Fruit fly (Drosophila melanogaster) whole organism, wandering third instar larva: ENCODE results near the gene Tom20.

Source experiments
- CG32264 ChIP-seq: fragments of 200-800 bp; sonication (Bioruptor generic); optimal IDR thresholded peaks from 2 replicates; lab custom pipeline; 2016; ENCODE audit warnings: missing biosample characterization, missing genetic modification characterization
- CG9705 ChIP-seq: fragments of 200-800 bp; sonication (Bioruptor generic); optimal IDR thresholded peaks from 2 replicates; lab custom pipeline; 2018; ENCODE audit warnings: missing biosample characterization, mild to moderate bottlenecking, missing genetic modification characterization
- CrebA ChIP-seq: fragments of 200-800 bp; sonication (Bioruptor generic); optimal IDR thresholded peaks from 2 replicates; lab custom pipeline; 2016; ENCODE audit warnings: missing biosample characterization, mild to moderate bottlenecking, missing genetic modification characterization, borderline replicate concordance
- Dfd ChIP-seq: fragments of >200 bp; optimal IDR thresholded peaks from 2 replicates; lab custom pipeline; 2017; ENCODE audit warnings: missing biosample characterization, missing genetic modification characterization
- Hnf4 ChIP-seq: fragments of 200-800 bp; sonication (Bioruptor generic); optimal IDR thresholded peaks from 2 replicates; lab custom pipeline; 2016; ENCODE audit warnings: missing biosample characterization, mild to moderate bottlenecking, missing genetic modification characterization
- Hr78 ChIP-seq: fragments of >200 bp; optimal IDR thresholded peaks from 2 replicates; lab custom pipeline; 2017; ENCODE audit warnings: missing biosample characterization, missing genetic modification characterization
- Myc ChIP-seq: fragments of >200 bp; optimal IDR thresholded peaks from 2 replicates; lab custom pipeline; 2017
- OdsH ChIP-seq: fragments of 200-800 bp; sonication (Bioruptor generic); optimal IDR thresholded peaks from 2 replicates; lab custom pipeline; 2016; ENCODE audit warnings: missing biosample characterization, mild to moderate bottlenecking, missing genetic modification characterization
- Vsx2 ChIP-seq: fragments of 200-300, 225-300 bp; sonication (Bioruptor generic); optimal IDR thresholded peaks from 2 replicates; lab custom pipeline; 2018; ENCODE audit warnings: missing biosample characterization, missing genetic modification characterization; ENCODE audit not compliant: partially characterized antibody
- br ChIP-seq: fragments of 200-800 bp; sonication (Bioruptor generic); optimal IDR thresholded peaks from 2 replicates; lab custom pipeline; 2016; ENCODE audit warnings: missing biosample characterization, missing genetic modification characterization
- dsf ChIP-seq: sonication (Bioruptor generic); optimal IDR thresholded peaks from 2 replicates; lab custom pipeline; 2016; ENCODE audit warnings: missing biosample characterization, missing genetic modification characterization, borderline replicate concordance
- fru ChIP-seq: fragments of 200-800 bp; sonication (Bioruptor generic); optimal IDR thresholded peaks from 3 replicates; lab custom pipeline; 2016; ENCODE audit warnings: missing biosample characterization, mild to moderate bottlenecking, missing genetic modification characterization
- h ChIP-seq: fragments of 200-800 bp; sonication (Bioruptor generic); optimal IDR thresholded peaks from 3 replicates; lab custom pipeline; 2016; ENCODE audit warnings: missing biosample characterization, mild to moderate bottlenecking, missing genetic modification characterization
- pan ChIP-seq: fragments of >200 bp; optimal IDR thresholded peaks from 2 replicates; lab custom pipeline; 2017

DNA sequence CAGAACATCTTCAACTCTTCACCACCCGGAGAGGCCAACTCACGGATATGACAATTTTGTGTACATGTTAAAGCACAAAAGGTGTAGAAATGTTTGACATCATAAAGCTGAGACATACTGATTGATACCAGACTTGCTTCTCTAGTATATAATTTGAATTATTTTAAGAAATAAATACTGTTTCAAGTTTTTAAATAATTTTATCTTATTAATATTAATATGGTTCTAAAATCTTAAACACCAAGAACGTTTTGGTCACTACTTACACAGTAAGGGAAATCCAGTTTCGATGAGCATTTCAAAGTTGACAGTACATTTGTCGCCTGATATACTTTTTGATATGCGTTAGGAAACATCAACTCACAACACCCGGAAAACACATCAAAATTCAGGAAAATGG lies 14.7 kb upstream of the Tom20 start, which contains the start of the genes hale and schuy:
- no peak for TF ChIP-seq h (GFP tag; lab: Kevin White, UChicago)
- TF ChIP-seq fru (GFP tag; lab: Kevin White, UChicago), result no peak
- no peak for TF ChIP-seq Hnf4 (GFP tag; lab: Kevin White, UChicago)
- no peak for TF ChIP-seq OdsH (GFP tag; lab: Kevin White, UChicago)
- TF ChIP-seq CrebA (GFP tag; lab: Kevin White, UChicago), result no peak
- no peak for TF ChIP-seq Dfd
- no peak for TF ChIP-seq br (GFP tag; lab: Kevin White, UChicago)
- TF ChIP-seq pan (lab: Kevin White, UChicago), result no peak
- no peak for TF ChIP-seq CG32264 (GFP tag; lab: Kevin White, UChicago)
- no peak for TF ChIP-seq dsf (GFP tag; lab: Kevin White, UChicago)
- TF ChIP-seq CG9705 (GFP tag; lab: Kevin White, UChicago), result no peak
- no peak for TF ChIP-seq Myc (lab: Kevin White, UChicago)
- TF ChIP-seq Hr78 (GFP tag; lab: Kevin White, UChicago), result no peak
- no peak for TF ChIP-seq Vsx2 (GFP tag; lab: Kevin White, UChicago)
